Fruit fly (Drosophila melanogaster): ENCODE measurements around the gene nerfin-2.

Gene nerfin-2

DNA sequence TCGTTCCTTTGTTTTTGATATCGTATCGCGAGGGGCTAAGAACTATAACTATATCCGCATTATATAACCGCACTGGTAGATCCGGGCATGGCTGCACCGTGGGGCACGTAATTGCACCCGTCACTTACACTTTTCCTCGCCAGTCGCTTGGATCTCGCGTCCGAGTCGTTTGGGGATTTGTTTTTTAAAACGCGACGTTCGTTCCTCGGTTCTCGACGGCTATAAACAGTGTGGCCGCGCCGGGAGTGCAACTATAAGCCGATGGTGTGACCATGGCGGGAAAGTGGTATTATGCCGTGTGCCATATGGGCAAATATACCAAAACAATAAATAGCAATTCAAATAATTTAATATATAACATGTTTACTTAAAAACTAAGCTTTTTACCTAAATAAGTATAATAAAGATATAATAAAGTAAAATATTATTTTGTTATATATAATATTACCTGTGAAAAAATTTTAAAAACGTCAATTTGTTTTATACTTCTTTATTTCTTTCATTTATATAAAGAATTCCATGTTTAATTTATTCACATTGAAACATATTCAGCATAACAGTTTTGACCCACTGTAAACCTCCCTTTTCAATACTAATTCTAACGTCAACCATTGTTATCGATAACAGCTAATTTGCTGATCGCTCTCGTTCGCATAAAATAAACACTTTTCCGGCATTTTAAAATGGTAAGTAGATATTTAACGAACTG is 28.1 kb upstream of the nerfin-2 start, which contains the start of the genes Mical and CG3909:
Gene Mical (minus strand): TSS at position 232 of the 709 bp plus-strand sequence.
Gene CG3909 (plus strand): TSS at position 607 of the 709 bp plus-strand sequence.
- TF ChIP-seq Dfd (GFP tag; optimal IDR thresholded peaks at IDR 0.05) (no peak), br (GFP tag; optimal IDR thresholded peaks at IDR 0.05) (peak; percentile 15), Dif (GFP tag; optimal IDR thresholded peaks at IDR 0.05; ENCODE audit: partially characterized antibody) (peak; percentile 59), Sp1 (GFP tag; optimal IDR thresholded peaks at IDR 0.05) (peak; percentile 86), Mio (GFP tag; optimal IDR thresholded peaks at IDR 0.05) (no peak), foxo (GFP tag; optimal IDR thresholded peaks at IDR 0.05) (peak in 1 of 2 experiments; percentile 87), jim (GFP tag; optimal IDR thresholded peaks at IDR 0.05) (peak; percentile 25), lola (GFP tag; optimal IDR thresholded peaks at IDR 0.05) (no peak), Hr78 (GFP tag; optimal IDR thresholded peaks at IDR 0.05) (no peak), h (GFP tag; optimal IDR thresholded peaks at IDR 0.05) (peak; percentile 71), OdsH (GFP tag; optimal IDR thresholded peaks at IDR 0.05) (peak; percentile 68), brk (GFP tag; optimal IDR thresholded peaks at IDR 0.05) (no peak), rgr (GFP tag; optimal IDR thresholded peaks at IDR 0.05) (peak; percentile 69), Hr83 (GFP tag; optimal IDR thresholded peaks at IDR 0.05; ENCODE audit: poor library complexity, severe bottlenecking) (peak; percentile 51), ey (GFP tag; optimal IDR thresholded peaks at IDR 0.05) (peak; percentile 52), Hnf4 (GFP tag; optimal IDR thresholded peaks at IDR 0.05) (peak; percentile 82), CrebA (GFP tag; optimal IDR thresholded peaks at IDR 0.05; ENCODE audit: borderline replicate concordance) (no peak), woc (GFP tag; optimal IDR thresholded peaks at IDR 0.05) (peak; percentile 60), HLH106 (tag; optimal IDR thresholded peaks at IDR 0.05) (peak; percentile 89), tai (GFP tag; optimal IDR thresholded peaks at IDR 0.05) (no peak), usp (GFP tag; optimal IDR thresholded peaks at IDR 0.05) (no peak), Jra (GFP tag; optimal IDR thresholded peaks at IDR 0.05) (peak; percentile 16), CG32264 (GFP tag; optimal IDR thresholded peaks at IDR 0.05) (no peak), Abd-B (GFP tag; optimal IDR thresholded peaks at IDR 0.05) (no peak), sv (GFP tag; optimal IDR thresholded peaks at IDR 0.05) (peak; percentile 36), psq (GFP tag; optimal IDR thresholded peaks at IDR 0.05) (peak; percentile 74), dl (GFP tag; optimal IDR thresholded peaks at IDR 0.05; ENCODE audit: insufficient read depth in 1 of 2, partially characterized antibody in 2 of 2) (no peak), Myc (optimal IDR thresholded peaks at IDR 0.05) (no peak), pan (optimal IDR thresholded peaks at IDR 0.05) (no peak), N (GFP tag; optimal IDR thresholded peaks at IDR 0.05) (no peak), CG9705 (GFP tag; optimal IDR thresholded peaks at IDR 0.05) (peak; percentile 49), fru (GFP tag; optimal IDR thresholded peaks at IDR 0.05) (peak; percentile 67), Rel (GFP tag; optimal IDR thresholded peaks at IDR 0.05) (no peak), Rel (tag; optimal IDR thresholded peaks at IDR 0.05) (peak; percentile 77), dmrt93B (GFP tag; optimal IDR thresholded peaks at IDR 0.05) (no peak), dsf (GFP tag; optimal IDR thresholded peaks at IDR 0.05; ENCODE audit: borderline replicate concordance) (peak; percentile 65), Vsx2 (GFP tag; optimal IDR thresholded peaks at IDR 0.05; ENCODE audit: partially characterized antibody) (peak; percentile 94), sage (GFP tag; optimal IDR thresholded peaks at IDR 0.05) (peak; percentile 15), GATAd (GFP tag; optimal IDR thresholded peaks at IDR 0.05) (no peak)

DNA sequence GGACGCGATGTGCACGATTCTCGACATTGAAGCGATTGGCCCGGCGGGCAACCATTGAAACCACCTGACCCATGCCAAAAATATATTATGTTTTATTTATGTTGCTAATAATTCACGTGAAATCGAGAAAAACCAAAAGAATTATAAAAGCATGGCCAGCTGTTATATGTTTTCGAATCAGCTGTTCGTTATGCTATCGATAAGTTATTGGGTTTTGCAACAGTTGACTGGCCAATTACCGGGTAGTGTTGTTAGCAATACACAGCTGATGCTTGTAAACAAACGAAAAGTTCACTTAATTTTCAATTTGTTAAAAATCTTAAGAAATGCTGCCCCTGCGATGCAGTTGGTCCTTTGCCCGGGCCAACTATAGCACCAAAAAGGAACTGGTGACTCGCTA is 25.6 kb upstream of the nerfin-2 start, which contains the start of the genes CG11722 and mtTFB2:
Gene CG11722 (minus strand): TSS at position 200 of the 400 bp plus-strand sequence.
Gene mtTFB2 (plus strand): TSS at position 232 of the 400 bp plus-strand sequence.
- TF ChIP-seq tai (GFP tag; optimal IDR thresholded peaks at IDR 0.05) = no peak
- TF ChIP-seq Vsx2 (GFP tag; optimal IDR thresholded peaks at IDR 0.05; ENCODE audit: partially characterized antibody) = peak; percentile 91
- no peak for TF ChIP-seq pan (optimal IDR thresholded peaks at IDR 0.05)
- peak; percentile 50 for TF ChIP-seq Hnf4 (GFP tag; optimal IDR thresholded peaks at IDR 0.05)
- TF ChIP-seq Rel (GFP tag; optimal IDR thresholded peaks at IDR 0.05) = no peak
- TF ChIP-seq Rel (tag; optimal IDR thresholded peaks at IDR 0.05) = peak; percentile 5

All from whole organism, wandering third instar larva.